Fruit fly (Drosophila melanogaster): Measurements from ENCODE around the gene CG13928.

The CG13928 gene

DNA sequence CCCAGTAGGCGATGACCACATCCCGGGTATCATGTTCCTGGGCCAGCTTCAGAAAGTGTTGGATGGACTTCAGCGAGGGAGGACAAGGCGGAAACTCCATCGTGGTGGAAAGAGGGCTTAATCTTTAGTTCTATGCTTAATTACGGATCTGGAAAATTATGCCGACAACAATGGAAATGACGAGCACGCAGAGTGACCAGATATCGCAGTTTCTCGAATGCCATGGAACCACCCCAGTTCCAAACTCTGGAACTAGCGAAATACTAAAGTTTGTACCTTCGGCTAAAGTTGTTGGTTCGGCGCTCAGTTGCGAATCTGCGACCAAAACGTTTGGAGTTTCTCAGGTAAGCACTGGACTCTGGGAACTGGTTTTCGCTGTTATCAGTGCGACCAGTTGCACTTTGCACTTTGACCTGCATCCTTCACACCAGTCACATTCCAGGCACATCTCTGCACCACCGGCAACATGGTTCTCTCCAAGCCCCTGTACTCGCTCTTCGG lies 24.6 kb upstream of the CG13928 start, which contains the start of the genes CG7970 and Vta1 (continued):
- TF ChIP-seq CG34406 (GFP tag; optimal IDR thresholded peaks at IDR 0.05) = no peak
- TF ChIP-seq vri (GFP tag; optimal IDR thresholded peaks at IDR 0.05) = no peak
- TF ChIP-seq CG6808 (GFP tag; optimal IDR thresholded peaks at IDR 0.05) = peak; percentile 83

DNA sequence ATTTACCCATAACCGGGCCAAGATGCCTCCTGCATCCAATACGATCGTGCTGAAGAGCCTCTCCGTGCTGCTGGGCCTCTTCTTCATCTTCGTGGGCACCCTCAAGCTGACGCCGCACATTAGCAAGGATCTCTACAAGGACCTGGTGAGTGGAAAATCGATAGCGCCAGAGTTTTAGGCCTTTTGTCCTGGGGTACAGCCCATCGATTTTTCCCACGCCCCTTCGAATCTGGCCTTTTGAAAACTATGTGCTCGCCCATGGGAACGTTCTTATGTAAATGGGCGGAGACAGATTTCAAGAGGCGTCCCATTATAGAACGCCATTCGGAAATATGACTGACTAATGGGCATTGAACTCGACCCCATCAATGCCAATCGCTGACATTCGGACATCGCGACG lies 21.2 kb upstream of the CG13928 start:
- TF ChIP-seq fkh (GFP tag; optimal IDR thresholded peaks at IDR 0.05) (no peak), Ets21C (GFP tag; optimal IDR thresholded peaks at IDR 0.05) (no peak), spab (GFP tag; optimal IDR thresholded peaks at IDR 0.05) (no peak), dac (GFP tag; optimal IDR thresholded peaks at IDR 0.05) (no peak), dsx (GFP tag; optimal IDR thresholded peaks at IDR 0.05; ENCODE audit: poor library complexity, severe bottlenecking) (no peak), CG3032 (tag; optimal IDR thresholded peaks at IDR 0.05) (no peak), Gug (GFP tag; IDR thresholded peaks at IDR 0.05) (no peak), CG6276 (GFP tag; optimal IDR thresholded peaks at IDR 0.05) (no peak)

DNA sequence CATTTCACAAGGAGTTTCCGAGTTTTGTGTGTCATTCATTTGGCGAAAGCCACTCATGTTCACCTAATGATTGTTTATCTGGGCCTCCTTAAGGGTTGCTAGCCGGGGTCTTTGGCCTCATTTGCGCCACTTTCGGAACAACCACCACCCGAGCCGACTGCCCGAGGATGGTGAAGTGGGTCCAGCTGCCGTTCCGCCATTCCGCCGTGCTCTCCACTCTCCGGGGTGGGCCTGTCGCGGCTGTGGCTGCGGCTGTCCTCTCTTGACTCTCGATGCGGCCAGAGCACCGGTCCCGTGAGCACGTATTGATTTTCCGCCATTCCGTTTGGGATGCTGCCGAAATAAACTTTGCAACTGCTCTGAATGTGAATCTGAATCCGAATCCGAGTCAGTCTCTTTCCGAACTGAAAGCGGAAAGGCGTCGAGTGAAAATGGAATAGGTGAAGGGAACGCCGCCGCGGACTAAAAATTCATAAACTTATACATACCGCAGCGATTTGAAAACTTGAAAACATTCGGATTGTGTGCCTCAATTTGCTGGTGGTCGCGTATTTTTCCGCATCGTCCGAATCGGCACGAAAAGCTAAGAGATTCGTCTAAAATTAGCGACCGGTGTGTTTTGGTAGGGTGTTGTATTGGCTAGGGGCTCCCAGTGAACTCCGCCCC lies 20.6 kb upstream of the CG13928 start, which contains the start of gene CG13920:
Gene CG13920 (plus strand): TSS at position 255 of the 666 bp plus-strand sequence.
- no peak for TF ChIP-seq Sox102F (GFP tag; optimal IDR thresholded peaks at IDR 0.05)
- TF ChIP-seq CG11294 (GFP tag; IDR thresholded peaks at IDR 0.05) = no peak
- TF ChIP-seq CG10631 (GFP tag; optimal IDR thresholded peaks at IDR 0.05) = no peak

DNA sequence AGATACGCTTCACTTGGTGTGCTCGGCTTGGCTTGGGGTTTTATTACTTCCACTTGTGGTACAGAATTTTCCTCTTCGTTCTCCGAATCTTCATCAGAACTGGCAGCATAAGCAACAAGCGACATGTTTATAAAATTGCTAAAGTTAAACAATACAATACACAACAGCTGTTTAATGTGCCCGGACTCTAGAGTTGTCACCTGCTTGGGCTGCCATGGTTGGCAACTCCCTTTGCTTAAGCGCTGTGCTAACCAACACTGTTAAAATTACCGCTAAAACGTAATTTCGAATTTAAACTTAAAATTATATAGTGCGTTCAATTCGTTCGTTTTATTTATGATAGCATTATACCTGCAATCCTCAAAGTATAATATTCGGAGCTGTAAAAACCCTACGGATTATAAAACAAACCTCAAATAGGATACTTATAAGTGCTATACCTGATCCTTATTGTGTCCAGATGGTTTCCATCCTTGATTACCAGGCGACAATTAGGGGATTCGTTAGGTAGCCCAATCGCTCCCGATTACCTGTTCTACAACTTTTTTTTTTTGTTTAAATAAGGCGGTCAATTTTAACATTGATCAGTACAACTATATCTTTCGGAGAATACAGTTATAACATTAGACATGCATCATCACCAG lies 19.2 kb upstream of the CG13928 start, which contains the start of the genes CG17249 and Bro:
Gene CG17249 (minus strand): TSS at position 189 of the 644 bp plus-strand sequence.
Gene Bro (plus strand): TSS at position 594 of the 644 bp plus-strand sequence.
- TF ChIP-seq CG32006 (GFP tag; optimal IDR thresholded peaks at IDR 0.05) (no peak), CG1621 (tag; optimal IDR thresholded peaks at IDR 0.05) (peak; percentile 78), Sox14 (GFP tag; optimal IDR thresholded peaks at IDR 0.05) (peak; percentile 64), CG16779 (tag; optimal IDR thresholded peaks at IDR 0.05) (no peak), CG31627 (GFP tag; optimal IDR thresholded peaks at IDR 0.05) (peak; percentile 53), CG10669 (GFP tag; optimal IDR thresholded peaks at IDR 0.05) (no peak), CG6808 (GFP tag; optimal IDR thresholded peaks at IDR 0.05) (no peak), topi (GFP tag; optimal IDR thresholded peaks at IDR 0.05) (peak; percentile 11), dac (GFP tag; optimal IDR thresholded peaks at IDR 0.05) (no peak), CG10631 (GFP tag; optimal IDR thresholded peaks at IDR 0.05) (no peak), Sox102F (GFP tag; optimal IDR thresholded peaks at IDR 0.05) (no peak), cyc (GFP tag; optimal IDR thresholded peaks at IDR 0.05) (no peak), CG34406 (GFP tag; optimal IDR thresholded peaks at IDR 0.05) (no peak), dsx (GFP tag; optimal IDR thresholded peaks at IDR 0.05; ENCODE audit: poor library complexity, severe bottlenecking) (no peak), CG15336 (GFP tag; IDR thresholded peaks at IDR 0.05) (no peak), CG4318 (GFP tag; optimal IDR thresholded peaks at IDR 0.05) (no peak), Hr4 (GFP tag; optimal IDR thresholded peaks at IDR 0.05) (no peak), esn (GFP tag; optimal IDR thresholded peaks at IDR 0.05) (peak; percentile 29), Eip78C (GFP tag) (peak; percentile 34), CG3919 (GFP tag; optimal IDR thresholded peaks at IDR 0.05) (peak; percentile 13), lz (GFP tag; optimal IDR thresholded peaks at IDR 0.05) (peak; percentile 27), fd85E (GFP tag; optimal IDR thresholded peaks at IDR 0.05) (no peak), fd59A (GFP tag; optimal IDR thresholded peaks at IDR 0.05) (no peak), Smox (GFP tag; optimal IDR thresholded peaks at IDR 0.05) (no peak), Hr39 (GFP tag; optimal IDR thresholded peaks at IDR 0.05) (no peak), CG6854 (GFP tag; optimal IDR thresholded peaks at IDR 0.05) (no peak), CG6163 (GFP tag; IDR thresholded peaks at IDR 0.05) (no peak)

Data from whole organism, prepupa.